Fruit fly (Drosophila melanogaster) whole organism, pupa: Measurements from ENCODE around the gene Zw10.
A peak's percentile ranks its signal among the peaks of the same experiment; 100 is the strongest.

Source experiments
- CG10348 ChIP-seq: fragments of 200-800 bp; sonication (Bioruptor generic); IDR thresholded peaks from 2 replicates; pipeline ENCODE4 v1.3.6; 2022; ENCODE audit warnings: missing biosample characterization, missing genetic modification characterization
- CG12605 ChIP-seq: fragments of 200-800 bp; sonication (Bioruptor generic); IDR thresholded peaks from 2 replicates; pipeline ENCODE4 v1.3.6; 2022; ENCODE audit warnings: missing biosample characterization, missing genetic modification characterization
- CG13204 ChIP-seq: fragments of 200-800 bp; sonication (Bioruptor generic); optimal IDR thresholded peaks from 2 replicates; lab custom pipeline; 2018; ENCODE audit warnings: missing biosample characterization, mild to moderate bottlenecking, missing genetic modification characterization, moderate library complexity
- CG15710 ChIP-seq: fragments of 200-800 bp; sonication (Bioruptor generic); optimal IDR thresholded peaks from 2 replicates; lab custom pipeline; 2018; ENCODE audit warnings: missing biosample characterization, mild to moderate bottlenecking, missing genetic modification characterization, moderate library complexity
- CG17806 ChIP-seq: fragments of 200-800 bp; sonication (Bioruptor generic); optimal IDR thresholded peaks from 2 replicates; lab custom pipeline; 2018; ENCODE audit warnings: missing biosample characterization, mild to moderate bottlenecking, missing genetic modification characterization, moderate library complexity
- CG32121 ChIP-seq: fragments of 200-800 bp; sonication (Bioruptor generic); IDR thresholded peaks from 2 replicates; pipeline ENCODE4 v1.3.6; 2022; ENCODE audit warnings: missing biosample characterization, missing genetic modification characterization
- CG34367 ChIP-seq: fragments of 200-800 bp; sonication (Bioruptor generic); optimal IDR thresholded peaks from 2 replicates; lab custom pipeline; 2018; ENCODE audit warnings: missing biosample characterization, mild to moderate bottlenecking, missing genetic modification characterization
- CG9948 ChIP-seq: fragments of 200-800 bp; sonication (Bioruptor generic); optimal IDR thresholded peaks from 2 replicates; lab custom pipeline; 2018; ENCODE audit warnings: missing biosample characterization, mild to moderate bottlenecking, missing genetic modification characterization, moderate library complexity
- D1 ChIP-seq: fragments of 200-800 bp; sonication (Bioruptor generic); optimal IDR thresholded peaks from 2 replicates; lab custom pipeline; 2018; ENCODE audit warnings: missing biosample characterization, mild to moderate bottlenecking, missing genetic modification characterization, moderate library complexity
- EcR ChIP-seq: fragments of 200-800 bp; sonication (Bioruptor generic); optimal IDR thresholded peaks from 3 replicates; lab custom pipeline; 2019; ENCODE audit warnings: missing biosample characterization, missing genetic modification characterization, mild to moderate bottlenecking, moderate library complexity, missing genetic modification reagents
- Pif1B ChIP-seq: fragments of 200-800 bp; sonication (Bioruptor generic); optimal IDR thresholded peaks from 3 replicates; lab custom pipeline; 2016; ENCODE audit warnings: missing biosample characterization, missing genetic modification characterization
- fd96Ca ChIP-seq: fragments of 200-800 bp; sonication (Bioruptor generic); IDR thresholded peaks from 3 replicates; pipeline ENCODE4 v1.3.6; 2022; ENCODE audit warnings: missing biosample characterization, missing genetic modification characterization
- gl ChIP-seq: fragments of 200-800 bp; sonication (Bioruptor generic); optimal IDR thresholded peaks from 2 replicates; lab custom pipeline; 2018; ENCODE audit warnings: missing biosample characterization, mild to moderate bottlenecking, missing genetic modification characterization
- rn ChIP-seq: fragments of 200-800 bp; sonication (Bioruptor generic); IDR thresholded peaks from 2 replicates; pipeline ENCODE4 v1.3.6; 2022; ENCODE audit warnings: missing biosample characterization, missing genetic modification characterization

dm6 chrX:2592243-2592642, 11.8 kb upstream of the Zw10 start:
- TF ChIP-seq CG12605 (GFP tag; lab: Robert Waterston, UW) (no peak), CG34367 (tag; lab: Kevin White, UChicago) (no peak), D1 (tag; lab: Kevin White, UChicago) (no peak), CG15710 (tag; lab: Kevin White, UChicago) (no peak), CG17806 (tag; lab: Kevin White, UChicago) (no peak), CG13204 (no peak), CG9948 (tag; lab: Kevin White, UChicago) (no peak), CG10348 (GFP tag; lab: Robert Waterston, UW) (no peak), CG32121 (no peak), fd96Ca (GFP tag; lab: Robert Waterston, UW) (peak; percentile 8; the same call in 1 of the 3 replicates), rn (no peak), EcR (GFP tag; lab: Kevin White, UChicago) (no peak), Pif1B (GFP tag; lab: Kevin White, UChicago) (no peak), gl (tag; lab: Kevin White, UChicago) (no peak)
